Fruit fly (Drosophila melanogaster): ENCODE measurements around the gene SNF4Agamma.

SNF4Agamma gene

DNA sequence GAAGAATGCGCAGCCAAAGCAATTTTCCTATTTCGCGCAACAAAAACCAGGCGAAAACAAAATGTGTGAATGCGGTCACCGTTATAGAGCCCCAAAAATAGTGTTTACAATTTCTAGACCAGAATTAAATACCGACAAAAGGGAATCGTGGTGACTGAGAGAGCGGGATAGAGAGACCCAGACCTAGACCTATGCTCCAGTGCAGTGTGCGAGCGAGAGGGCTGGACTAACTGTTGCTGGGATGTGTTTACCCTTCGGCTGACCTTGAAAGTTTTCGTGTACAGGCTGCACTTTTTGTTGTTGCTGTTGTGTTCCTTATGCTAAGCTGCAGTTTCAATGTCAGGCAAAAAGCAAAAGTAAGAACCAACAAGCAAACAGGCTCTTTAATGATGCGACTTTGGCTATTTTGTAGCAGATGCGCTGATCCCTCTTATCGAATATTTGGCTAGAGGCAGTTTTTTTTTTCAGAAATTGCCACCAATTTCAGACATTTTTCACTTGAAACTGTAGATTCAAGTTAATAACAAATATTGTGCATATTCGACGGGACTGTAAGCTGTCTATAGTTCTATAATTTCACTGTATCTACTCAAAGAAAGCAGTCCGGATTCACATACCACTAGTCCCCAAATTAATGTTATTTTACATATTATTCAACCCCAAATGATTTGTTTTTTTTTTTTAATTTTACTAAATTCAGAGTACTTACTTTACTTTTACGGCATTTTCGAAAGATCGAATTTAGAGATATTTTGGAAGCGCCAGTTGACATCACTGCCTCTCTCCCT lies 46.3 kb downstream of the SNF4Agamma start (continued):
- TF ChIP-seq CG9215 (GFP tag; IDR thresholded peaks at IDR 0.05) (0 out of 2 replicates have a peak, but pooled peaks have one; percentile 15), run (tag; optimal IDR thresholded peaks at IDR 0.05) (no peak), cato (GFP tag; optimal IDR thresholded peaks at IDR 0.05; ENCODE audit: borderline replicate concordance) (no peak), CG4820 (GFP tag; optimal IDR thresholded peaks at IDR 0.05) (peak; percentile 45), CG1233 (GFP tag; optimal IDR thresholded peaks at IDR 0.05) (no peak), Doc3 (GFP tag; IDR thresholded peaks at IDR 0.05; ENCODE audit: partially characterized antibody) (no peak), Sry-β (GFP tag; optimal IDR thresholded peaks at IDR 0.05) (peak; percentile 93), toy (GFP tag; IDR thresholded peaks at IDR 0.05) (no peak), CG2712 (tag; optimal IDR thresholded peaks at IDR 0.05) (peak; percentile 8), HHEX (GFP tag; optimal IDR thresholded peaks at IDR 0.05) (no peak), Ada2b (GFP tag; IDR thresholded peaks at IDR 0.05) (no peak), Gug (GFP tag; IDR thresholded peaks at IDR 0.05) (no peak), luna (GFP tag; optimal IDR thresholded peaks at IDR 0.05) (no peak), CG17359 (tag; optimal IDR thresholded peaks at IDR 0.05) (peak; percentile 9), zen (tag; optimal IDR thresholded peaks at IDR 0.05) (no peak), GATAe (GFP tag; conservative IDR thresholded peaks at IDR 0.05) (no peak), CG12391 (tag; optimal IDR thresholded peaks at IDR 0.05) (peak; percentile 46), CG2120 (GFP tag; optimal IDR thresholded peaks at IDR 0.05) (peak; percentile 52), dmrt99B (tag; optimal IDR thresholded peaks at IDR 0.05) (peak; percentile 54), Ravus (GFP tag; IDR thresholded peaks at IDR 0.05) (no peak), ATbp (GFP tag; optimal IDR thresholded peaks at IDR 0.05) (peak; percentile 7), caup (GFP tag; optimal IDR thresholded peaks at IDR 0.05; ENCODE audit: severe bottlenecking) (peak; percentile 51), CG10321 (GFP tag; IDR thresholded peaks at IDR 0.05) (no peak), pfk (GFP tag; optimal IDR thresholded peaks at IDR 0.05) (no peak), zfh2 (GFP tag; optimal IDR thresholded peaks at IDR 0.05) (no peak), bigmax (GFP tag; optimal IDR thresholded peaks at IDR 0.05) (no peak), hb (GFP tag; IDR thresholded peaks at IDR 0.05; ENCODE audit: partially characterized antibody) (no peak), CG42726 (GFP tag; IDR thresholded peaks at IDR 0.05; ENCODE audit: partially characterized antibody) (no peak), Med (GFP tag) (peak; percentile 39), CG2875 (GFP tag; optimal IDR thresholded peaks at IDR 0.05) (no peak), H2.0 (GFP tag; IDR thresholded peaks at IDR 0.05) (no peak), Pdp1 (GFP tag; optimal IDR thresholded peaks at IDR 0.05) (peak in 1 of 2 experiments; percentile 40), CG3281 (GFP tag; optimal IDR thresholded peaks at IDR 0.05) (peak; percentile 19), CG6175 (GFP tag; IDR thresholded peaks at IDR 0.05) (no peak), dmrt11E (tag; optimal IDR thresholded peaks at IDR 0.05) (peak; percentile 32), CG10979 (tag; optimal IDR thresholded peaks at IDR 0.05) (peak; percentile 44), usp (GFP tag; optimal IDR thresholded peaks at IDR 0.05) (no peak), CG16863 (GFP tag; optimal IDR thresholded peaks at IDR 0.05) (peak; percentile 28), Hsf (GFP tag; optimal IDR thresholded peaks at IDR 0.05) (peak; percentile 18), PHDP (tag; optimal IDR thresholded peaks at IDR 0.05) (peak; percentile 27), CG13424 (tag; optimal IDR thresholded peaks at IDR 0.05) (peak; percentile 34), crc (GFP tag; optimal IDR thresholded peaks at IDR 0.05) (no peak), CG9797 (GFP tag; optimal IDR thresholded peaks at IDR 0.05) (no peak), Mad (GFP tag; optimal IDR thresholded peaks at IDR 0.05) (peak; percentile 29), CG3065 (GFP tag; optimal IDR thresholded peaks at IDR 0.05) (no peak), Hmx (GFP tag; optimal IDR thresholded peaks at IDR 0.05) (no peak), Dbx (GFP tag; IDR thresholded peaks at IDR 0.05) (peak; percentile 57; the same call in 2 of the 3 replicates), CG8478 (optimal IDR thresholded peaks at IDR 0.05) (no peak), kni (GFP tag; optimal IDR thresholded peaks at IDR 0.05) (peak; percentile 55)
